Fruit fly (Drosophila melanogaster): ENCODE results near the gene CG13771.

CG13771 gene

DNA sequence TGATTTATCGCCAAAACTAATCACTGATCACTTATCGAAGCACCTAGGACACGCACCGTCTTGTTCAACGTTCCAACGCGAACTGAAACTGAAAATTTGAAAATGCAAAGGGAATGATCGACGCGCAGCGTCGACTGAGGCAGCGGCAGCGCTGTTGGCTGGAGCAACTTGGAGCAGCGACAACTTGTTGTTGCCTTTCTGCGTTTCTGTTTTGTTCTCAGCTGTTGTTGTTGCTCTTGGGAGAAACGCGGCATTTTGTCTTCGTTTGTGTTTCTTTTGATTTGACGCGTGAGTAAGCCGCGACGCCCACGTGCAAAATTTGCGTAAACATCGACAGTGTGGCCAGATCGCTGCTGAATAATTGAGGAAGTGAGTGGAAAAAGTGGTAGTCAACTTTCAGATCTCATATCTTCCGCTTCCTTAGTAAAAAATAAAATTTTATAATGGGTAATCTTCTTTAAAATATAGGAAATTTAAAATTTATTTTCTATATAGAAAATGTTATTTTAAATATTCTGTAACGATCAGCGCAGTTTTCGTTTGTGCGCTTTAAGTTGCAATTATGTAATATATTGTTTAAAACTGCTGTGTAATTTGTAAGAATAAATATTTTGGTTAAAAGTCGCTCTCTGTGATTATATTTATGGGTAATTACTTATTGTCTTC, 45.7 kb upstream of the CG13771 start, which contains the start of gene Tsp (continued):
- TF ChIP-seq stc (GFP tag; IDR thresholded peaks at IDR 0.05), result no peak
- TF ChIP-seq CG7271 (tag; optimal IDR thresholded peaks at IDR 0.05), result peak; percentile 25
- TF ChIP-seq dati (GFP tag; IDR thresholded peaks at IDR 0.05), result no peak
- TF ChIP-seq Sry-δ (GFP tag; optimal IDR thresholded peaks at IDR 0.05), result no peak
- TF ChIP-seq CG10267 (tag; optimal IDR thresholded peaks at IDR 0.05), result peak; percentile 1
- no peak for TF ChIP-seq CG6854 (GFP tag; optimal IDR thresholded peaks at IDR 0.05)
- peak in 1 of 2 experiments; percentile 64 for TF ChIP-seq Eip74EF (GFP tag; optimal IDR thresholded peaks at IDR 0.05)
- peak; percentile 95 for TF ChIP-seq Adf1 (GFP tag; IDR thresholded peaks at IDR 0.05)
- TF ChIP-seq CG4360 (GFP tag; IDR thresholded peaks at IDR 0.05), result peak; percentile 93
- TF ChIP-seq abd-A (tag; optimal IDR thresholded peaks at IDR 0.05), result peak; percentile 64
- TF ChIP-seq vvl (GFP tag; IDR thresholded peaks at IDR 0.05), result peak; percentile 54
- no peak for TF ChIP-seq gsb-n (tag; optimal IDR thresholded peaks at IDR 0.05)
- no peak for TF ChIP-seq Nf-YB (GFP tag; optimal IDR thresholded peaks at IDR 0.05)
- peak; percentile 67 for TF ChIP-seq sens (GFP tag)
- TF ChIP-seq gem (tag; optimal IDR thresholded peaks at IDR 0.05), result peak; percentile 26
- TF ChIP-seq unpg (GFP tag; optimal IDR thresholded peaks at IDR 0.05), result peak; percentile 0
- TF ChIP-seq cwo (GFP tag; optimal IDR thresholded peaks at IDR 0.05), result peak; percentile 66
- TF ChIP-seq CG32532 (GFP tag; IDR thresholded peaks at IDR 0.05), result peak; percentile 20; the same call in 1 of the 2 replicates
- no peak for TF ChIP-seq Max (GFP tag; optimal IDR thresholded peaks at IDR 0.05)
- no peak for TF ChIP-seq Xrp1 (GFP tag; IDR thresholded peaks at IDR 0.05)
- TF ChIP-seq gro (GFP tag; optimal IDR thresholded peaks at IDR 0.05), result peak; percentile 10
- TF ChIP-seq run (tag; optimal IDR thresholded peaks at IDR 0.05), result no peak
- TF ChIP-seq dm (GFP tag; optimal IDR thresholded peaks at IDR 0.05), result peak; percentile 68
- peak; percentile 43; the same call in 1 of the 3 replicates for TF ChIP-seq so (GFP tag; IDR thresholded peaks at IDR 0.05)
- TF ChIP-seq CG8944 (GFP tag; optimal IDR thresholded peaks at IDR 0.05), result no peak
- TF ChIP-seq vnd (GFP tag; IDR thresholded peaks at IDR 0.05; ENCODE audit: partially characterized antibody), result no peak
- TF ChIP-seq CG11723 (GFP tag; optimal IDR thresholded peaks at IDR 0.05), result no peak
- TF ChIP-seq CoRest (tag; optimal IDR thresholded peaks at IDR 0.05), result no peak
- no peak for TF ChIP-seq CG8478 (optimal IDR thresholded peaks at IDR 0.05)
- no peak for TF ChIP-seq CG6813 (GFP tag; optimal IDR thresholded peaks at IDR 0.05)
- TF ChIP-seq cas (GFP tag; IDR thresholded peaks at IDR 0.05), result no peak
- TF ChIP-seq CG14965 (GFP tag; optimal IDR thresholded peaks at IDR 0.05; ENCODE audit: borderline replicate concordance), result no peak
- TF ChIP-seq CG34422 (GFP tag; IDR thresholded peaks at IDR 0.05), result peak; percentile 48; the same call in 1 of the 3 replicates
- TF ChIP-seq CG1603 (tag; optimal IDR thresholded peaks at IDR 0.05), result no peak
- TF ChIP-seq CG7839 (tag; optimal IDR thresholded peaks at IDR 0.05), result no peak
- no peak for TF ChIP-seq dimm (GFP tag; IDR thresholded peaks at IDR 0.05)
- no peak for TF ChIP-seq pho (GFP tag; optimal IDR thresholded peaks at IDR 0.05)
- no peak for TF ChIP-seq BEAF-32 (GFP tag; optimal IDR thresholded peaks at IDR 0.05)
- peak in 1 of 2 experiments; percentile 54 for TF ChIP-seq Pdp1 (GFP tag; optimal IDR thresholded peaks at IDR 0.05)
- 0 out of 3 replicates have a peak, but pooled peaks have one; percentile 4 for TF ChIP-seq otp (GFP tag; IDR thresholded peaks at IDR 0.05)
- TF ChIP-seq Tbp (GFP tag; optimal IDR thresholded peaks at IDR 0.05), result no peak
- no peak for TF ChIP-seq tio (GFP tag; optimal IDR thresholded peaks at IDR 0.05)
- peak; percentile 11 for TF ChIP-seq grau (tag; optimal IDR thresholded peaks at IDR 0.05)
- no peak for TF ChIP-seq hkb (optimal IDR thresholded peaks at IDR 0.05)
- TF ChIP-seq hkb (GFP tag; IDR thresholded peaks at IDR 0.05), result no peak
- TF ChIP-seq repo (GFP tag; optimal IDR thresholded peaks at IDR 0.05), result no peak
- TF ChIP-seq CG10462 (GFP tag; optimal IDR thresholded peaks at IDR 0.05), result no peak
- peak; percentile 4 for TF ChIP-seq CG15514 (GFP tag; optimal IDR thresholded peaks at IDR 0.05)
- no peak for TF ChIP-seq ken (GFP tag; IDR thresholded peaks at IDR 0.05)
- no peak for TF ChIP-seq bbx (GFP tag; IDR thresholded peaks at IDR 0.05; ENCODE audit: partially characterized antibody)
